Worm (Caenorhabditis elegans): Measurements from ENCODE around the gene F46H5.2.

F46H5.2 gene

DNA sequence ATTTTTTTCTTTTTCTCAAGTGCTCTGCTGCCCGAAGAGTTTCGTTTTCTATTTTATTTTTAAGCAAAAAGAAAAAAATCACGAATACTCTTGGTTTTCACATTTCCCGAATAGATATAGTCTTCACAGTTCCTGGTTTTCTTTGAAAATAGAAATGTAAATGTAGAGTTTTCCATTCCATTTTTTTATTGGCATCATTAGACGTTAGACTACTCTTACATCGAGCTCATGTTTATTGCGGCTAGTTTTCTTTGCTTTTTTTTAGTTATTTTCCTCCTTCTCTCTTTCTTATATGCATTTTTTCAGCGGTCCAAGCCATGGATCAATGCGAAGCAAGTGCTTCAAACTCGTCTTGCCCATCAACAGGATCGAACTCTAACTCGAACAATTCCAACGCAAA lies at the start of gene F46H5.2:
Gene F46H5.2 (plus strand): TSS at position 301 of the 400 bp plus-strand sequence.
- peak; percentile 1; the same call in 1 of the 2 replicates for TF ChIP-seq zfh-2 (GFP tag; conservative IDR thresholded peaks at IDR 0.05)
- no peak for TF ChIP-seq zim-3 (tag; optimal IDR thresholded peaks at IDR 0.05)
- TF ChIP-seq ZK185.1 (tag; optimal IDR thresholded peaks at IDR 0.05; ENCODE audit: poor library complexity, severe bottlenecking), result no peak
- no peak for TF ChIP-seq F10E7.11 (tag; optimal IDR thresholded peaks at IDR 0.05)

DNA sequence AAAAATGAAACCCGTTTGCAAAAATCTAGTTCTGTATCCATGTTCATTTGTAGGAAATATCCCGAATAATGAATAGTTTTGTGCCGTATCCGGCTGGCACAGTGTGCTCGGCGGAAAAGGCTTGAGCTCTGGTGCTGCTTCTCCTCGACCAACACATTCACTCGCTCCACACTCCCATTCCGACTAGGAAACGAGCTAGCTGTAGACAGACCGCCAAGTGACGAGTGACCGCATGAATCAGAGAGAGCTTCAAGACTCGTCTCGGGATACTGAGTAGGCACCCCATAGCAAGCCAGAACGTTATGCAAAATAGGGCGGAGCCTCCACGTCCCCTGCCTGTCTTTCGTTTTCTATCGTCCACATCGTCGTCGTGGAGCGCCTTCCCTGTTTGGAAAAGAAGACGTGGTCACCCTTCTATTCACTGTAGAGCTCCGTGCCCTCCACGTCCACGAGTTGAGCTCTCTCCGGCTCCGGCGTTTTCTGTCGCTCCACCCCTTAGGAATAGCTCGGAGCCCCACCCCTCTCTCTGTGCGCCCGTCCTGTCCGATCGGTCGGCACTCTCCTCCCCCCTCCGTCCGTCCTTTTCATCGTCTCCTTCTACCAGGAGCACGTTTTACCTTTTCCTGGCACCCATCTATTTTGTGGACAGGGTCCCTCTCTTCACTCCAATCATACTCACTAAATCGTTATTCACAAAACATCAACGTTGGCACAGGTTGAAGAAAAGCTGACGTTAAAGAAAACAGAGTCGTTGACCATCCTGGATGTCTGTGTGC lies 47.6 kb upstream of the F46H5.2 start, which contains the start of gene syd-9:
Gene syd-9 (plus strand): TSS at position 394 of the 776 bp plus-strand sequence.
- TF ChIP-seq ekl-4 (GFP tag; IDR thresholded peaks at IDR 0.05) (peak; percentile 23; the same call in 1 of the 2 replicates), zim-3 (tag; optimal IDR thresholded peaks at IDR 0.05) (peak; percentile 63), hsf-1 (GFP tag; IDR thresholded peaks at IDR 0.05) (no peak), K12H6.12 (tag; optimal IDR thresholded peaks at IDR 0.05) (peak; percentile 50), lin-40 (tag; optimal IDR thresholded peaks at IDR 0.05) (no peak), zfh-2 (GFP tag; conservative IDR thresholded peaks at IDR 0.05) (peak; percentile 84), egrh-3 (GFP tag; IDR thresholded peaks at IDR 0.05) (peak; percentile 76; the same call in 1 of the 2 replicates), dox-1 (GFP tag; IDR thresholded peaks at IDR 0.05) (0 out of 2 replicates have a peak, but pooled peaks have one; percentile 10), nfya-1 (tag; optimal IDR thresholded peaks at IDR 0.05; ENCODE audit: borderline replicate concordance, insufficient read depth) (no peak), lin-26 (GFP tag; IDR thresholded peaks at IDR 0.05) (0 out of 2 replicates have a peak, but pooled peaks have one; percentile 16), chd-7 (tag; optimal IDR thresholded peaks at IDR 0.05) (peak; percentile 8), nfyb-1 (GFP tag; IDR thresholded peaks at IDR 0.05) (0 out of 2 replicates have a peak, but pooled peaks have one; percentile 25)

DNA sequence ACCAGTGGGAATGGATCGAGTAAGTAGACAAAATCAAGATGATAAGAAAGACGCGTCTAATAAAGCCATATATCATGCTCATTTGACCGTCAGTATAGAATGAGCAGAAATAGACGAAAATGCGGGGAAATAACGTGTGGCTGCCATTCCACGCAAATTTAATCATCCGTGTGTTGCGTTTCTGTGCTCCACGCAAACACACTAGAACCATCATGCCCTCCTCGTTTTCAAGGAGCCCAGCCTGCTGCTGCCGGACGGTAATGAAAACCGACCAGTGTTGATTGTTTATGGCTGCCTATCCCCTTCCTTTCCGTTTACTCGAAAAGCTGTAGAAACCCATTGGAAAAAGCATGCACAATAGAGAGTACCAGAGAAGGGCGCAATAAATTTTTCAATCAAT lies 45.2 kb upstream of the F46H5.2 start:
- TF ChIP-seq nfyb-1 (GFP tag; IDR thresholded peaks at IDR 0.05) (peak; percentile 33; the same call in 1 of the 2 replicates), ztf-3 (GFP tag; optimal IDR thresholded peaks at IDR 0.05) (no peak)

DNA sequence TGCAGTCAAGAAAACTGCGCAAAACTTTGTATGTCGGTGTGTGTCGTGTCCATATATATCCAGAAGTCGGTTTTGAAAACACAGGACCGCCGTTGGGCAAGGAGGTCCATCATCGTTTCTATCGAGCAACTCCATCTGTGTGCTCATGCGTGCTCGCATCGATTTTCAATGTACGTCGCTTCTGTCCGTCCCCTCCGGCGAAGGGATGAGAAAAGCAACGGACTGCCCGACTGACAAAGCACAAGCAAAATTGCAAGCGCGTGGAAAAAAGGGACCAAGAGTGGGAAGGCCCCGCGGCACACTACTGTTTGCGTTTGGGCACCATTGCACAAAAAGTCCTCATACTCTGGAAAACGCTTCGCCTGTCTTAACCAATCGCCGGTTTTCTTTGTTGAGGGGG lies 43.1 kb upstream of the F46H5.2 start:
- TF ChIP-seq nhr-120 (GFP tag; IDR thresholded peaks at IDR 0.05) (no peak), egrh-3 (GFP tag; IDR thresholded peaks at IDR 0.05) (no peak), ama-1 (optimal IDR thresholded peaks at IDR 0.05) (no peak), ama-1 (GFP tag; optimal IDR thresholded peaks at IDR 0.05) (no peak), F37B4.10 (GFP tag; IDR thresholded peaks at IDR 0.05) (no peak), cebp-1 (GFP tag; IDR thresholded peaks at IDR 0.05) (no peak), cebp-1 (tag; optimal IDR thresholded peaks at IDR 0.05) (peak; percentile 14), ceh-27 (GFP tag; optimal IDR thresholded peaks at IDR 0.05) (peak; percentile 6), D2030.7 (GFP tag; IDR thresholded peaks at IDR 0.05) (no peak), B0035.1 (tag; optimal IDR thresholded peaks at IDR 0.05) (no peak), snpc-1.1 (tag; optimal IDR thresholded peaks at IDR 0.05; ENCODE audit: insufficient read depth) (no peak), hsf-1 (GFP tag; IDR thresholded peaks at IDR 0.05) (no peak), F39B2.1 (GFP tag; IDR thresholded peaks at IDR 0.05) (no peak), hmg-20 (GFP tag; IDR thresholded peaks at IDR 0.05) (no peak), zfh-2 (GFP tag; conservative IDR thresholded peaks at IDR 0.05) (peak; percentile 63), ceh-58 (GFP tag; IDR thresholded peaks at IDR 0.05) (no peak), ztf-26 (tag; optimal IDR thresholded peaks at IDR 0.05) (no peak), somi-1 (GFP tag; optimal IDR thresholded peaks at IDR 0.05) (no peak), T26A5.8 (tag; optimal IDR thresholded peaks at IDR 0.05) (no peak), nhr-90 (tag; optimal IDR thresholded peaks at IDR 0.05) (no peak), hrde-1 (tag; optimal IDR thresholded peaks at IDR 0.05; ENCODE audit: borderline replicate concordance) (no peak), F52B5.7 (tag; optimal IDR thresholded peaks at IDR 0.05) (no peak), B0261.1 (tag; optimal IDR thresholded peaks at IDR 0.05) (no peak), K12H6.12 (tag; optimal IDR thresholded peaks at IDR 0.05) (peak; percentile 11)

Data from whole organism, young adult.